Worm (Caenorhabditis elegans): ENCODE data around the gene trpp-1.

The trpp-1 gene

ce11 chrV:201300-201699, at the start of gene trpp-1:
TSS of gene trpp-1 (plus strand) at chrV:201600.
- TF ChIP-seq nhr-23 (tag; optimal IDR thresholded peaks at IDR 0.05) = no peak

ce11 chrV:152156-152555, 49.2 kb upstream of the trpp-1 start:
- no peak for TF ChIP-seq unc-39 (tag; optimal IDR thresholded peaks at IDR 0.05)
- TF ChIP-seq hmg-11 (tag; optimal IDR thresholded peaks at IDR 0.05) = peak; percentile 31

ce11 chrV:153867-154266, 47.5 kb upstream of the trpp-1 start:
- TF ChIP-seq nhr-77 (tag; optimal IDR thresholded peaks at IDR 0.05) (no peak), fkh-10 (GFP tag; optimal IDR thresholded peaks at IDR 0.05) (no peak), fos-1 (tag; optimal IDR thresholded peaks at IDR 0.05) (no peak), aly-2 (tag; optimal IDR thresholded peaks at IDR 0.05) (no peak), ztf-11 (tag; optimal IDR thresholded peaks at IDR 0.05) (no peak), nhr-237 (tag; optimal IDR thresholded peaks at IDR 0.05) (no peak), nhr-23 (tag; optimal IDR thresholded peaks at IDR 0.05) (no peak), lin-39 (tag; optimal IDR thresholded peaks at IDR 0.05) (no peak), nhr-12 (tag; optimal IDR thresholded peaks at IDR 0.05) (no peak), mml-1 (tag; optimal IDR thresholded peaks at IDR 0.05) (no peak), unc-62 (GFP tag; optimal IDR thresholded peaks at IDR 0.05) (no peak), ceh-28 (tag; optimal IDR thresholded peaks at IDR 0.05) (no peak), R02D3.7 (tag; optimal IDR thresholded peaks at IDR 0.05) (no peak)

- TF ChIP-seq hmg-11 (tag; optimal IDR thresholded peaks at IDR 0.05) = peak; percentile 16
- TF ChIP-seq nhr-43 (tag; optimal IDR thresholded peaks at IDR 0.05; ENCODE audit: poor library complexity, severe bottlenecking) = peak; percentile 52
- peak; percentile 13 for TF ChIP-seq lin-15B (tag; optimal IDR thresholded peaks at IDR 0.05)
- TF ChIP-seq ceh-28 (tag; optimal IDR thresholded peaks at IDR 0.05) = peak; percentile 9
- peak; percentile 18 for TF ChIP-seq elt-2 (tag; optimal IDR thresholded peaks at IDR 0.05)
- peak; percentile 44 for TF ChIP-seq nfya-1 (tag; optimal IDR thresholded peaks at IDR 0.05; ENCODE audit: insufficient read depth)
- TF ChIP-seq elt-1 (tag; optimal IDR thresholded peaks at IDR 0.05) = no peak
- no peak for TF ChIP-seq lsy-12 (tag; optimal IDR thresholded peaks at IDR 0.05)
- TF ChIP-seq pha-4 (tag; optimal IDR thresholded peaks at IDR 0.05) = peak; percentile 41
- TF ChIP-seq ztf-11 (tag; optimal IDR thresholded peaks at IDR 0.05) = no peak
- peak; percentile 66 for TF ChIP-seq mdl-1 (tag; optimal IDR thresholded peaks at IDR 0.05)
Observed at ce11 chrV:155215-155614, 46.2 kb upstream of the trpp-1 start.

- peak; percentile 9 for TF ChIP-seq lin-39 (tag; optimal IDR thresholded peaks at IDR 0.05)
- TF ChIP-seq nfya-1 (tag; optimal IDR thresholded peaks at IDR 0.05; ENCODE audit: insufficient read depth) = peak; percentile 64
- no peak for TF ChIP-seq nhr-11 (tag; optimal IDR thresholded peaks at IDR 0.05)
- TF ChIP-seq pha-4 (tag; optimal IDR thresholded peaks at IDR 0.05) = peak; percentile 42
- TF ChIP-seq zag-1 (tag; optimal IDR thresholded peaks at IDR 0.05) = no peak
- peak; percentile 41 for TF ChIP-seq hmg-11 (tag; optimal IDR thresholded peaks at IDR 0.05)
- peak; percentile 65 for TF ChIP-seq nhr-23 (tag; optimal IDR thresholded peaks at IDR 0.05)
- TF ChIP-seq nhr-28 (tag; optimal IDR thresholded peaks at IDR 0.05) = no peak
- no peak for TF ChIP-seq egl-5 (tag; optimal IDR thresholded peaks at IDR 0.05)
- TF ChIP-seq tbx-2 (tag; optimal IDR thresholded peaks at IDR 0.05) = no peak
- no peak for TF ChIP-seq nhr-12 (tag; optimal IDR thresholded peaks at IDR 0.05)
- no peak for TF ChIP-seq pqm-1 (tag; optimal IDR thresholded peaks at IDR 0.05)
- TF ChIP-seq skn-1 (tag; optimal IDR thresholded peaks at IDR 0.05) = no peak
- TF ChIP-seq fkh-2 (tag; optimal IDR thresholded peaks at IDR 0.05) = no peak
- TF ChIP-seq ceh-28 (tag; optimal IDR thresholded peaks at IDR 0.05) = no peak
- TF ChIP-seq lin-15B (tag; optimal IDR thresholded peaks at IDR 0.05) = peak; percentile 66
- peak; percentile 9 for TF ChIP-seq snpc-4 (tag; optimal IDR thresholded peaks at IDR 0.05)
Observed at ce11 chrV:156044-156869, 45.1 kb upstream of the trpp-1 start, which contains the start of gene ttb-1. TSS of gene ttb-1 (plus strand) at chrV:156819.

Data from whole organism, L3 larva.